Fruit fly (Drosophila melanogaster) Kc167 (cell line): ENCODE measurements around the gene CG4042.

ENCODE experiments used
- Sin3A ChIP-seq: fragments of >200 bp; optimal IDR thresholded peaks from 2 replicates; lab custom pipeline; 2018; ENCODE audit warnings: missing external identifiers
- h ChIP-seq: fragments of >200 bp; optimal IDR thresholded peaks from 3 replicates; lab custom pipeline; 2018; ENCODE audit warnings: missing external identifiers
- insv ChIP-seq: fragments of >200 bp; optimal IDR thresholded peaks from 3 replicates; lab custom pipeline; 2018; ENCODE audit warnings: missing external identifiers
- psq ChIP-seq: fragments of >200 bp; optimal IDR thresholded peaks from 2 replicates; lab custom pipeline; 2017; ENCODE audit warnings: missing external identifiers
- ttk ChIP-seq: sonication (Bioruptor generic); optimal IDR thresholded peaks from 2 replicates; lab custom pipeline; 2017; ENCODE audit warnings: missing external identifiers

- TF ChIP-seq psq (lab: Kevin White, UChicago) (no peak), Sin3A (no peak), ttk (lab: Kevin White, UChicago) (no peak), h (lab: Kevin White, UChicago) (no peak), insv (lab: Kevin White, UChicago) (no peak)
Observed at dm6 chr3L:20761482-20761881, 9.8 kb downstream of the CG4042 start.
